Worm (Caenorhabditis elegans) whole organism, L4/young adult: ENCODE results near the gene F18C5.9.

Experiments used
- W03F9.2 ChIP-seq: fragments of 150-350 bp; optimal IDR thresholded peaks from 2 replicates; lab custom pipeline; 2014; ENCODE audit warnings: missing biosample characterization, missing genetic modification characterization
- dao-5 ChIP-seq: sonication (generic microtip); optimal IDR thresholded peaks from 2 replicates; lab custom pipeline; 2016; ENCODE audit warnings: missing genotype, missing genetic modification characterization, moderate library complexity, missing compliant biosample characterization
- him-1 ChIP-seq: sonication (generic microtip); optimal IDR thresholded peaks from 2 replicates; lab custom pipeline; 2016; ENCODE audit warnings: missing genotype, missing genetic modification reagents, missing genetic modification characterization, missing compliant biosample characterization

ce11 chrII:6524501-6524977, 42.4 kb upstream of the F18C5.9 start, which contains the start of gene C56E6.2:
- TF ChIP-seq W03F9.2 = no peak
- TF ChIP-seq dao-5 (tag; lab: Kevin White, UChicago) = no peak
- no peak for TF ChIP-seq him-1 (tag; lab: Kevin White, UChicago)
